Worm (Caenorhabditis elegans) whole organism, L3 larva: Measurements from ENCODE around the gene sdc-2.

Experiments
- nhr-76 ChIP-seq: fragments of 150-350 bp; sonication (generic microtip); optimal IDR thresholded peaks from 5 replicates; lab custom pipeline; 2014; ENCODE audit warnings: missing biosample characterization, missing genetic modification characterization
- skn-1 ChIP-seq: fragments of 150-350 bp; optimal IDR thresholded peaks from 2 replicates; lab custom pipeline; 2014; ENCODE audit warnings: missing biosample characterization, missing genetic modification characterization

ce11 chrX:11563663-11564062 lies 41.2 kb downstream of the sdc-2 start, which contains the start of gene trpp-9:
- no peak for TF ChIP-seq skn-1 (tag; lab: Kevin White, UChicago)
- no peak for TF ChIP-seq nhr-76 (tag; lab: Kevin White, UChicago)
